Fruit fly (Drosophila melanogaster): ENCODE data around the gene CG4942.

- TF ChIP-seq CG14655 (GFP tag; optimal IDR thresholded peaks at IDR 0.05) (no peak), CG10348 (GFP tag; IDR thresholded peaks at IDR 0.05) (no peak), Pif1B (GFP tag; optimal IDR thresholded peaks at IDR 0.05) (no peak), Ets98B (GFP tag; IDR thresholded peaks at IDR 0.05) (no peak), CG17806 (tag; optimal IDR thresholded peaks at IDR 0.05) (no peak), CG34367 (tag; optimal IDR thresholded peaks at IDR 0.05) (no peak), Snoo (tag; optimal IDR thresholded peaks at IDR 0.05) (no peak), CG9948 (tag; optimal IDR thresholded peaks at IDR 0.05) (no peak), rn (GFP tag; IDR thresholded peaks at IDR 0.05) (no peak)
Measured at dm6 chr3L:9028057-9028456, 44.8 kb upstream of the CG4942 start.
